Fruit fly (Drosophila melanogaster) whole organism, embryonic: ENCODE measurements around the gene vari.

Experiments
- Ada2b ChIP-seq: fragments of 200-800 bp; sonication (Bioruptor generic); IDR thresholded peaks from 2 replicates; pipeline ENCODE4 v1.3.6; 2022; ENCODE audit warnings: missing biosample characterization, missing genetic modification characterization
- BEAF-32 ChIP-seq: fragments of 200-800 bp; sonication (Bioruptor generic); optimal IDR thresholded peaks from 3 replicates; lab custom pipeline; 2017; ENCODE audit warnings: missing biosample characterization, missing genetic modification characterization, mild to moderate bottlenecking, moderate library complexity, missing genetic modification reagents
- CG10274 ChIP-seq: fragments of 200-800 bp; sonication (Bioruptor generic); optimal IDR thresholded peaks from 3 replicates; lab custom pipeline; 2017; ENCODE audit warnings: missing biosample characterization, mild to moderate bottlenecking, missing genetic modification characterization
- CG10543 ChIP-seq: fragments of 200-800 bp; sonication (Bioruptor generic); optimal IDR thresholded peaks from 3 replicates; lab custom pipeline; 2017; ENCODE audit warnings: missing biosample characterization, mild to moderate bottlenecking, missing genetic modification characterization, moderate library complexity
- CG11398 ChIP-seq: fragments of 200-800 bp; sonication (Bioruptor generic); optimal IDR thresholded peaks from 2 replicates; lab custom pipeline; 2016; ENCODE audit warnings: missing biosample characterization, missing genetic modification characterization
- CG12942 ChIP-seq: fragments of 200-800 bp; sonication (Bioruptor generic); optimal IDR thresholded peaks from 3 replicates; lab custom pipeline; 2016; ENCODE audit warnings: missing biosample characterization, missing genetic modification characterization
- CG13123 ChIP-seq: fragments of 200-800 bp; sonication (Bioruptor generic); optimal IDR thresholded peaks from 2 replicates; lab custom pipeline; 2016; ENCODE audit warnings: missing biosample characterization, missing genetic modification characterization
- CG13296 ChIP-seq: fragments of 200-800 bp; sonication (Bioruptor generic); optimal IDR thresholded peaks from 3 replicates; lab custom pipeline; 2018; ENCODE audit warnings: missing biosample characterization, mild to moderate bottlenecking, missing genetic modification characterization
- CG14965 ChIP-seq: fragments of 200-800 bp; sonication (Bioruptor generic); optimal IDR thresholded peaks from 2 replicates; lab custom pipeline; 2016; ENCODE audit warnings: missing biosample characterization, missing genetic modification characterization, borderline replicate concordance
- CG15479 ChIP-seq: fragments of 200-800 bp; sonication (Bioruptor generic); optimal IDR thresholded peaks from 3 replicates; lab custom pipeline; 2019; ENCODE audit warnings: missing biosample characterization, mild to moderate bottlenecking, missing genetic modification characterization, moderate library complexity
- CG17186 ChIP-seq: fragments of 200-800 bp; sonication (Bioruptor generic); optimal IDR thresholded peaks from 3 replicates; lab custom pipeline; 2017; ENCODE audit warnings: missing biosample characterization, missing genetic modification reagents, missing genetic modification characterization
- CG2120 ChIP-seq: fragments of 200-800 bp; sonication (Bioruptor generic); optimal IDR thresholded peaks from 3 replicates; lab custom pipeline; 2016; ENCODE audit warnings: missing biosample characterization, missing genetic modification characterization
- CG33213 ChIP-seq: fragments of 200-800 bp; sonication (Bioruptor generic); optimal IDR thresholded peaks from 3 replicates; lab custom pipeline; 2016; ENCODE audit warnings: missing biosample characterization, missing genetic modification characterization
- CG34376 ChIP-seq: fragments of 200-800 bp; sonication (Bioruptor generic); optimal IDR thresholded peaks from 2 replicates; lab custom pipeline; 2018; ENCODE audit warnings: missing biosample characterization, mild to moderate bottlenecking, missing genetic modification characterization
- CG3726 ChIP-seq: fragments of 200-800 bp; sonication (Bioruptor generic); IDR thresholded peaks from 3 replicates; pipeline ENCODE4, ENCODE4 v1.3.6; 2022; ENCODE audit warnings: missing biosample characterization, missing genetic modification characterization
- CG3995 ChIP-seq: fragments of 200-800 bp; sonication (Bioruptor generic); optimal IDR thresholded peaks from 3 replicates; lab custom pipeline; 2016; ENCODE audit warnings: missing biosample characterization, missing genetic modification characterization
- CG4617 ChIP-seq: fragments of 200-800 bp; sonication (Bioruptor generic); optimal IDR thresholded peaks from 3 replicates; lab custom pipeline; 2016; ENCODE audit warnings: missing biosample characterization, missing genetic modification characterization, borderline replicate concordance
- CG7839 ChIP-seq: fragments of 200-800 bp; sonication (Bioruptor generic); optimal IDR thresholded peaks from 3 replicates; lab custom pipeline; 2018; ENCODE audit warnings: missing biosample characterization, mild to moderate bottlenecking, missing genetic modification characterization, moderate library complexity
- CG9437 ChIP-seq: fragments of 200-800 bp; sonication (Bioruptor generic); optimal IDR thresholded peaks from 2 replicates; lab custom pipeline; 2018; ENCODE audit warnings: missing biosample characterization, mild to moderate bottlenecking, missing genetic modification characterization
- CG9932 ChIP-seq: fragments of 200-800 bp; sonication (Bioruptor generic); IDR thresholded peaks from 2 replicates; pipeline ENCODE4 v1.3.6; 2022; ENCODE audit warnings: missing biosample characterization, missing genetic modification characterization
- D19A ChIP-seq: fragments of 200-800 bp; optimal IDR thresholded peaks from 3 replicates; lab custom pipeline; 2019; ENCODE audit warnings: missing biosample characterization, mild to moderate bottlenecking, missing genetic modification characterization, moderate library complexity
- D19B ChIP-seq: fragments of 200-800 bp; sonication (Bioruptor generic); optimal IDR thresholded peaks from 2 replicates; lab custom pipeline; 2017; ENCODE audit warnings: missing biosample characterization, mild to moderate bottlenecking, missing genetic modification characterization
- Ets65A ChIP-seq: fragments of 200-800 bp; sonication (Bioruptor generic); peaks from one replicate; lab custom pipeline; 2016; ENCODE audit warnings: missing biosample characterization, missing genetic modification characterization
- Fer2 ChIP-seq: fragments of 200-800 bp; sonication (Bioruptor generic); optimal IDR thresholded peaks from 2 replicates; lab custom pipeline; 2018; ENCODE audit warnings: missing biosample characterization, mild to moderate bottlenecking, missing genetic modification characterization, moderate library complexity
- Gsc ChIP-seq: fragments of 200-800 bp; sonication (Bioruptor generic); IDR thresholded peaks from 2 replicates; pipeline ENCODE4 v1.3.6; 2022; ENCODE audit warnings: missing biosample characterization, missing genetic modification characterization
- HLHmδ ChIP-seq: fragments of 200-800 bp; sonication (Bioruptor generic); optimal IDR thresholded peaks from 2 replicates; lab custom pipeline; 2018; ENCODE audit warnings: missing biosample characterization, mild to moderate bottlenecking, missing genetic modification characterization, moderate library complexity
- Hmr ChIP-seq: fragments of 200-800 bp; sonication (Bioruptor generic); optimal IDR thresholded peaks from 3 replicates; lab custom pipeline; 2017; ENCODE audit warnings: mild to moderate bottlenecking, missing biosample characterization, missing genetic modification reagents, missing genetic modification characterization
- NFAT ChIP-seq: fragments of 200-800 bp; sonication (Bioruptor generic); IDR thresholded peaks from 2 replicates; pipeline ENCODE4 v1.3.6; 2022; ENCODE audit warnings: missing biosample characterization, missing genetic modification characterization
- Oaz ChIP-seq: fragments of 200-800 bp; sonication (Bioruptor generic); IDR thresholded peaks from 2 replicates; pipeline ENCODE4 v1.3.6; 2022; ENCODE audit warnings: missing biosample characterization, missing genetic modification characterization
- Side ChIP-seq: fragments of 200-800 bp; sonication (Bioruptor generic); optimal IDR thresholded peaks from 2 replicates; lab custom pipeline; 2016; ENCODE audit warnings: missing biosample characterization, missing genetic modification characterization
- Sox100B ChIP-seq: fragments of 200-800 bp; sonication (Bioruptor generic); optimal IDR thresholded peaks from 3 replicates; lab custom pipeline; 2018; ENCODE audit warnings: missing biosample characterization, mild to moderate bottlenecking, missing genetic modification characterization
- Spps ChIP-seq: fragments of 200-800 bp; sonication (Bioruptor generic); optimal IDR thresholded peaks from 2 replicates; lab custom pipeline; 2018; ENCODE audit warnings: missing biosample characterization, mild to moderate bottlenecking, missing genetic modification characterization
- Ssrp ChIP-seq: fragments of 200-800 bp; sonication (Bioruptor generic); optimal IDR thresholded peaks from 2 replicates; lab custom pipeline; 2018; ENCODE audit warnings: missing biosample characterization, mild to moderate bottlenecking, missing genetic modification characterization, moderate library complexity
- abd-A ChIP-seq: fragments of 200-800 bp; sonication (Bioruptor generic); optimal IDR thresholded peaks from 3 replicates; lab custom pipeline; 2019; ENCODE audit warnings: missing biosample characterization, mild to moderate bottlenecking, missing genetic modification characterization, moderate library complexity
- ap ChIP-seq: fragments of 200-800 bp; sonication (Bioruptor generic); IDR thresholded peaks from 2 replicates; pipeline ENCODE4 v1.3.6; 2022; ENCODE audit warnings: missing biosample characterization, missing genetic modification characterization
- bigmax ChIP-seq: fragments of 200-800 bp; sonication (Bioruptor generic); optimal IDR thresholded peaks from 2 replicates; lab custom pipeline; 2018; ENCODE audit warnings: missing biosample characterization, mild to moderate bottlenecking, missing genetic modification characterization
- cg ChIP-seq: fragments of 200-800 bp; sonication (Bioruptor generic); optimal IDR thresholded peaks from 3 replicates; lab custom pipeline; 2019; ENCODE audit warnings: missing biosample characterization, mild to moderate bottlenecking, missing genetic modification characterization, moderate library complexity
- cwo ChIP-seq: fragments of 200-800 bp; sonication (Bioruptor generic); optimal IDR thresholded peaks from 3 replicates; lab custom pipeline; 2017; ENCODE audit warnings: missing biosample characterization, missing genetic modification characterization, mild to moderate bottlenecking, moderate library complexity, missing genetic modification reagents
- dan ChIP-seq: fragments of 200-800 bp; sonication (Bioruptor generic); IDR thresholded peaks from 2 replicates; pipeline ENCODE4 v1.3.6; 2022; ENCODE audit warnings: missing biosample characterization, missing genetic modification characterization
- fru ChIP-seq: fragments of >200 bp; optimal IDR thresholded peaks from 2 replicates; lab custom pipeline; 2017
- gro ChIP-seq: fragments of 200-800 bp; sonication (Bioruptor generic); optimal IDR thresholded peaks from 2 replicates; lab custom pipeline; 2016; ENCODE audit warnings: missing biosample characterization, missing genetic modification characterization
- gsb ChIP-seq: fragments of 200-800 bp; sonication (Bioruptor generic); IDR thresholded peaks from 2 replicates; pipeline ENCODE4 v1.3.6; 2022; ENCODE audit warnings: missing biosample characterization, missing genetic modification characterization
- jumu ChIP-seq: fragments of 200-800 bp; sonication (Bioruptor generic); optimal IDR thresholded peaks from 3 replicates; lab custom pipeline; 2016; ENCODE audit warnings: missing biosample characterization, missing genetic modification characterization
- lbe ChIP-seq: fragments of 200-800 bp; sonication (Bioruptor generic); optimal IDR thresholded peaks from 2 replicates; lab custom pipeline; 2016; ENCODE audit warnings: missing biosample characterization, mild to moderate bottlenecking, missing genetic modification characterization
- lola ChIP-seq, 3 experiments: fragments of >200 bp in 2 of 3; fragments of 200-800 bp in 1 of 3; sonication (Bioruptor generic) in 1 of 3; optimal IDR thresholded peaks; 2 replicates each; lab custom pipeline; 2017 to 2019; ENCODE audit warnings: missing biosample characterization in 3 of 3, missing genetic modification characterization in 3 of 3, mild to moderate bottlenecking in 1 of 3, moderate library complexity in 1 of 3
- mam ChIP-seq: fragments of 200-800 bp; sonication (Bioruptor generic); optimal IDR thresholded peaks from 3 replicates; lab custom pipeline; 2016; ENCODE audit warnings: missing biosample characterization, missing genetic modification characterization
- pb ChIP-seq: fragments of 200-800 bp; sonication (Bioruptor generic); optimal IDR thresholded peaks from 3 replicates; lab custom pipeline; 2016; ENCODE audit warnings: missing biosample characterization, missing genetic modification characterization
- pum ChIP-seq: fragments of 200-800 bp; sonication (Bioruptor generic); optimal IDR thresholded peaks from 2 replicates; lab custom pipeline; 2016; ENCODE audit warnings: missing biosample characterization, missing genetic modification characterization
- sima ChIP-seq: fragments of 200-800 bp; sonication (Bioruptor generic); optimal IDR thresholded peaks from 2 replicates; lab custom pipeline; 2016; ENCODE audit warnings: missing biosample characterization, missing genetic modification characterization
- sqz ChIP-seq: fragments of 200-800 bp; sonication (Bioruptor generic); optimal IDR thresholded peaks from 3 replicates; lab custom pipeline; 2018; ENCODE audit warnings: missing biosample characterization, mild to moderate bottlenecking, missing genetic modification characterization
- stwl ChIP-seq: fragments of 200-800 bp; sonication (Bioruptor generic); optimal IDR thresholded peaks from 3 replicates; lab custom pipeline; 2018; ENCODE audit warnings: missing biosample characterization, mild to moderate bottlenecking, missing genetic modification characterization, moderate library complexity
- wdn ChIP-seq: fragments of 200-800 bp; sonication (Bioruptor generic); IDR thresholded peaks from 2 replicates; pipeline ENCODE4 v1.3.6; 2022; ENCODE audit warnings: missing biosample characterization, missing genetic modification characterization

vari gene

DNA sequence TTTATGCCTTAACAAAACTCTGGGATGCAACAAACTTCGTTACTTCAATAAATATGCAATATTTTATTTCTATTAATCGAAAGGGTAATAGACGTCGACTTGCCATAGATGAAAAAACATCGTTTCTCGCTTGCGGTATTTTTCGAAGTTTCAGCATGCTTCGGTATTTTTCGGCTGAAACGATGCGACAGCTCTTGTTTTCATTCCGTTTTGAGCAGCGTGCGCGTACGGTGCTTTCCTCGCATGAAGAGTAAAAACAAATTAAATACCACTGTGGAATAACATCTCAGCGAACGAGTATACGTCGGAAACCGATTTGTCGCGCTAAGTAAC is 639 bp upstream of the vari start, which contains the start of gene CG9328 (continued):
- TF ChIP-seq lbe (GFP tag; lab: Kevin White, UChicago) (peak; percentile 59), CG14965 (GFP tag; lab: Kevin White, UChicago) (no peak), CG3995 (no peak), jumu (GFP tag; lab: Kevin White, UChicago) (peak; percentile 14), CG10543 (peak; percentile 41), CG13296 (GFP tag; lab: Kevin White, UChicago) (no peak), stwl (tag; lab: Kevin White, UChicago) (peak; percentile 56), CG4617 (GFP tag; lab: Kevin White, UChicago) (no peak), BEAF-32 (GFP tag; lab: Kevin White, UChicago) (peak; percentile 66), bigmax (peak; percentile 46), HLHmδ (peak; percentile 51), Ssrp (no peak), gro (GFP tag; lab: Kevin White, UChicago) (peak; percentile 77), gsb (GFP tag; lab: Robert Waterston, UW) (no peak), CG15479 (GFP tag; lab: Kevin White, UChicago) (no peak), NFAT (GFP tag; lab: Robert Waterston, UW) (peak; percentile 56), sima (GFP tag; lab: Kevin White, UChicago) (no peak), D19B (peak; percentile 1), Gsc (GFP tag; lab: Robert Waterston, UW) (no peak), Oaz (GFP tag; lab: Robert Waterston, UW) (no peak), CG10274 (GFP tag; lab: Kevin White, UChicago) (no peak), CG13123 (GFP tag; lab: Kevin White, UChicago) (no peak), D19A (tag; lab: Kevin White, UChicago) (peak; percentile 100), pb (GFP tag; lab: Kevin White, UChicago) (no peak), fru (lab: Kevin White, UChicago) (no peak), Fer2 (tag; lab: Kevin White, UChicago) (no peak), CG12942 (GFP tag; lab: Kevin White, UChicago) (no peak), cg (GFP tag; lab: Kevin White, UChicago) (no peak), Side (peak; percentile 27), CG9437 (GFP tag; lab: Kevin White, UChicago) (peak; percentile 11), dan (GFP tag; lab: Robert Waterston, UW) (no peak), ap (GFP tag; lab: Robert Waterston, UW) (no peak), CG17186 (no peak), CG7839 (tag; lab: Kevin White, UChicago) (peak; percentile 25), sqz (GFP tag; lab: Kevin White, UChicago) (no peak), Spps (tag; lab: Kevin White, UChicago) (peak; percentile 12), Ada2b (no peak), CG34376 (GFP tag; lab: Kevin White, UChicago) (peak; percentile 40), CG33213 (peak; percentile 44), CG2120 (GFP tag; lab: Kevin White, UChicago) (peak; percentile 57), CG3726 (no peak), Sox100B (no peak), CG11398 (GFP tag; lab: Kevin White, UChicago) (no peak), mam (peak; percentile 25), pum (GFP tag; lab: Kevin White, UChicago) (no peak), wdn (GFP tag; lab: Robert Waterston, UW) (no peak), cwo (GFP tag; lab: Kevin White, UChicago) (peak; percentile 40), Ets65A (peak; percentile 68), CG9932 (no peak; the same call in 1 of the 2 replicates), abd-A (tag; lab: Kevin White, UChicago) (peak; percentile 7), lola (GFP tag; optimal IDR thresholded peaks at IDR 0.05; lab: Kevin White, UChicago) (no peak), Hmr (GFP tag; lab: Kevin White, UChicago) (peak; percentile 66)
